Worm (Caenorhabditis elegans) whole organism, L2 larva: ENCODE data around the gene srab-12.

Experiments
- F13H6.1 ChIP-seq: sonication (generic microtip); optimal IDR thresholded peaks from 2 replicates; lab custom pipeline; 2016; ENCODE audit warnings: missing genetic modification characterization, missing compliant biosample characterization
- R02D3.7 ChIP-seq: fragments of 150-350 bp; optimal IDR thresholded peaks from 2 replicates; lab custom pipeline; 2014; ENCODE audit warnings: missing biosample characterization, missing genetic modification characterization
- Y55F3AM.14 ChIP-seq: fragments of 200-800 bp; sonication (Bioruptor generic); optimal IDR thresholded peaks from 2 replicates; lab custom pipeline; 2018; ENCODE audit warnings: mild to moderate bottlenecking, missing genetic modification characterization, missing compliant biosample characterization
- ZK546.5 ChIP-seq: sonication (generic microtip); optimal IDR thresholded peaks from 2 replicates; lab custom pipeline; 2017; ENCODE audit warnings: missing biosample characterization, missing genetic modification characterization
- alr-1 ChIP-seq: fragments of 150-350 bp; optimal IDR thresholded peaks from 2 replicates; lab custom pipeline; 2014; ENCODE audit warnings: missing biosample characterization, missing genetic modification characterization
- aly-2 ChIP-seq: fragments of 150-350 bp; optimal IDR thresholded peaks from 2 replicates; lab custom pipeline; 2014; ENCODE audit warnings: missing biosample characterization, missing genetic modification characterization
- ama-1 ChIP-seq: fragments of 150-350 bp; optimal IDR thresholded peaks from 2 replicates; lab custom pipeline; 2018; ENCODE audit warnings: inconsistent platforms
- ceh-16 ChIP-seq: fragments of 150-350 bp; optimal IDR thresholded peaks from 2 replicates; lab custom pipeline; 2014; ENCODE audit warnings: missing biosample characterization, missing genetic modification characterization
- ceh-82 ChIP-seq: fragments of 150-350 bp; optimal IDR thresholded peaks from 2 replicates; lab custom pipeline; 2014; ENCODE audit warnings: missing biosample characterization, missing genetic modification characterization
- crh-2 ChIP-seq: sonication (generic microtip); optimal IDR thresholded peaks from 2 replicates; lab custom pipeline; 2017; ENCODE audit warnings: missing biosample characterization, missing genetic modification characterization
- dmd-4 ChIP-seq: sonication (generic microtip); optimal IDR thresholded peaks from 2 replicates; lab custom pipeline; 2017; ENCODE audit warnings: missing biosample characterization, missing genetic modification characterization
- egl-27 ChIP-seq: sonication (generic microtip); optimal IDR thresholded peaks from 3 replicates; lab custom pipeline; 2017; ENCODE audit warnings: missing biosample characterization, missing genetic modification reagents, missing genetic modification characterization
- elt-1 ChIP-seq: fragments of 150-350 bp; optimal IDR thresholded peaks from 2 replicates; lab custom pipeline; 2014; ENCODE audit warnings: missing biosample characterization, missing genetic modification characterization
- elt-3 ChIP-seq: sonication (generic microtip); optimal IDR thresholded peaks from 2 replicates; lab custom pipeline; 2017; ENCODE audit warnings: missing biosample characterization, missing genetic modification characterization
- fos-1 ChIP-seq: fragments of 150-350 bp; optimal IDR thresholded peaks from 2 replicates; lab custom pipeline; 2014; ENCODE audit warnings: missing biosample characterization, missing genetic modification characterization
- gmeb-1 ChIP-seq: fragments of 150-350 bp; optimal IDR thresholded peaks from 2 replicates; lab custom pipeline; 2014; ENCODE audit warnings: missing biosample characterization, missing genetic modification characterization
- lin-11 ChIP-seq: fragments of 150-350 bp; sonication (generic microtip); optimal IDR thresholded peaks from 2 replicates; lab custom pipeline; 2014; ENCODE audit warnings: missing biosample characterization, missing genetic modification characterization, inconsistent platforms, mixed read lengths
- lin-39 ChIP-seq: fragments of 150-350 bp; optimal IDR thresholded peaks from 2 replicates; lab custom pipeline; 2014; ENCODE audit warnings: missing biosample characterization, missing genetic modification reagents, missing genetic modification characterization
- lsy-2 ChIP-seq, 2 experiments: fragments of 150-350 bp in 1 of 2; sonication (generic microtip) in 1 of 2; optimal IDR thresholded peaks; 2 replicates each; lab custom pipeline; 2014 to 2017; ENCODE audit warnings: missing biosample characterization in 2 of 2, missing genetic modification characterization in 2 of 2
- mab-5 ChIP-seq: fragments of 150-350 bp; optimal IDR thresholded peaks from 2 replicates; lab custom pipeline; 2014; ENCODE audit warnings: missing biosample characterization, missing genetic modification characterization
- mbf-1 ChIP-seq: sonication (generic microtip); optimal IDR thresholded peaks from 2 replicates; lab custom pipeline; 2017; ENCODE audit warnings: missing biosample characterization, missing genetic modification characterization
- nhr-10 ChIP-seq: sonication (generic microtip); optimal IDR thresholded peaks from 2 replicates; lab custom pipeline; 2017; ENCODE audit warnings: missing biosample characterization, missing genetic modification characterization
- nhr-129 ChIP-seq: fragments of 150-350 bp; optimal IDR thresholded peaks from 2 replicates; lab custom pipeline; 2014; ENCODE audit warnings: missing biosample characterization, missing genetic modification characterization
- nhr-23 ChIP-seq: fragments of 150-350 bp; optimal IDR thresholded peaks from 2 replicates; lab custom pipeline; 2014; ENCODE audit warnings: missing biosample characterization, missing genetic modification reagents, missing genetic modification characterization
- nhr-237 ChIP-seq: fragments of 150-350 bp; optimal IDR thresholded peaks from 2 replicates; lab custom pipeline; 2014; ENCODE audit warnings: missing biosample characterization, missing genetic modification characterization
- nhr-25 ChIP-seq: fragments of 150-350 bp; sonication (generic microtip); optimal IDR thresholded peaks from 3 replicates; lab custom pipeline; 2014; ENCODE audit warnings: missing biosample characterization, missing genetic modification characterization
- peb-1 ChIP-seq: fragments of 150-350 bp; optimal IDR thresholded peaks from 2 replicates; lab custom pipeline; 2014; ENCODE audit warnings: missing biosample characterization, missing genetic modification characterization
- sem-4 ChIP-seq: fragments of 150-350 bp; optimal IDR thresholded peaks from 2 replicates; lab custom pipeline; 2014; ENCODE audit warnings: missing biosample characterization, missing genetic modification reagents, missing genetic modification characterization
- skn-1 ChIP-seq: sonication (generic microtip); optimal IDR thresholded peaks from 2 replicates; lab custom pipeline; 2017; ENCODE audit warnings: missing biosample characterization, missing genetic modification characterization
- sma-3 ChIP-seq: sonication (generic microtip); optimal IDR thresholded peaks from 2 replicates; lab custom pipeline; 2016; ENCODE audit warnings: missing genetic modification reagents, missing genetic modification characterization, missing compliant biosample characterization
- sma-9 ChIP-seq, 2 experiments: fragments of 150-350 bp in 1 of 2; sonication (generic microtip) in 1 of 2; optimal IDR thresholded peaks; 2 replicates each; lab custom pipeline; 2014 to 2016; ENCODE audit warnings: missing genetic modification characterization in 2 of 2, mild to moderate bottlenecking in 1 of 2, missing biosample characterization in 1 of 2, missing compliant biosample characterization in 1 of 2, missing genetic modification reagents in 1 of 2, moderate library complexity in 1 of 2
- unc-55 ChIP-seq: fragments of 150-350 bp; sonication (generic microtip); optimal IDR thresholded peaks from 3 replicates; lab custom pipeline; 2014; ENCODE audit warnings: missing biosample characterization, missing genetic modification reagents, missing genetic modification characterization
- unc-62 ChIP-seq: fragments of 150-350 bp; optimal IDR thresholded peaks from 2 replicates; lab custom pipeline; 2014; ENCODE audit warnings: missing biosample characterization, missing genetic modification reagents, missing genetic modification characterization
- zag-1 ChIP-seq: fragments of 150-350 bp; optimal IDR thresholded peaks from 2 replicates; lab custom pipeline; 2014; ENCODE audit warnings: missing biosample characterization, missing genetic modification characterization
- ztf-1 ChIP-seq: fragments of 200-800 bp; sonication (Bioruptor generic); conservative IDR thresholded peaks from 2 replicates; pipeline ENCODE4 v1.3.6; 2022; ENCODE audit warnings: missing genetic modification characterization, missing compliant biosample characterization
- ztf-11 ChIP-seq: sonication (generic microtip); optimal IDR thresholded peaks from 2 replicates; lab custom pipeline; 2017; ENCODE audit warnings: missing biosample characterization, missing genetic modification characterization

Gene srab-12

DNA sequence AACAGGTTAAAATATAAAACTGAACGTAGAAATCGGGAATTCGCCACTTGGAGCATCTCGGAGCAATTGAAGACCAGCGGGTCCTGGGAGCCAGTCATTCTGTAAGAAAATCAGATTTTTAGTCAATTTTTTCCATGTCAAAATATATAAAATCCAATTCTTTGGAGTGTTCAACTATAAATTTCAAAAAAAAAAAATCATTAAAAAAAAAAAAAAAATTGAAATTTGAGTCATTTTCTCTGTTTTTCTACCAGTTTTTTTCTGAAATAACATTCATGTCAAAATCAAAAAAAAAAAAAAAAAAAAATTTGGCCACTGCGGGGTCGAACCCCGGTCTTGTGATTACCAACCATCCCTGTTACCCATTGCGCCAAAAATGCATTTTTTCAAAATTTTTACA is at the start of gene srab-12:
Gene srab-12 (minus strand): TSS at position 101 of the 400 bp plus-strand sequence.
- TF ChIP-seq nhr-25 (no peak), ceh-82 (tag; lab: Kevin White, UChicago) (no peak), mab-5 (tag; lab: Kevin White, UChicago) (no peak), gmeb-1 (tag; lab: Kevin White, UChicago) (no peak), ceh-16 (tag; lab: Kevin White, UChicago) (no peak), zag-1 (tag; lab: Kevin White, UChicago) (no peak), egl-27 (no peak), R02D3.7 (no peak), fos-1 (tag; lab: Kevin White, UChicago) (no peak), alr-1 (tag; lab: Kevin White, UChicago) (no peak), sem-4 (tag; lab: Kevin White, UChicago) (no peak), lin-11 (tag; lab: Kevin White, UChicago) (no peak), peb-1 (no peak), aly-2 (tag; lab: Kevin White, UChicago) (no peak)

ce11 chrV:17831350-17831749 is 47.9 kb upstream of the srab-12 start, which contains the start of gene srh-303:
Gene srh-303, plus strand, starts transcription at chrV:17831650.
- no peak for TF ChIP-seq ztf-1 (GFP tag; lab: Robert Waterston, UW)
- no peak for TF ChIP-seq egl-27
- no peak for TF ChIP-seq dmd-4 (tag; lab: Kevin White, UChicago)
- no peak for TF ChIP-seq elt-1 (tag; lab: Kevin White, UChicago)
- no peak for TF ChIP-seq nhr-129 (tag; lab: Kevin White, UChicago)
- TF ChIP-seq nhr-10 (tag; lab: Kevin White, UChicago) = no peak
- no peak for TF ChIP-seq gmeb-1 (tag; lab: Kevin White, UChicago)
- no peak for TF ChIP-seq sma-9 (GFP tag; optimal IDR thresholded peaks at IDR 0.05; lab: Kevin White, UChicago)
- TF ChIP-seq sma-9 (tag; optimal IDR thresholded peaks at IDR 0.05; lab: Kevin White, UChicago) = no peak
- TF ChIP-seq unc-55 (GFP tag; lab: Kevin White, UChicago) = no peak
- no peak for TF ChIP-seq nhr-23
- TF ChIP-seq elt-3 (tag; lab: Kevin White, UChicago) = no peak
- no peak for TF ChIP-seq lin-39 (tag; lab: Kevin White, UChicago)
- TF ChIP-seq aly-2 (tag; lab: Kevin White, UChicago) = no peak

DNA sequence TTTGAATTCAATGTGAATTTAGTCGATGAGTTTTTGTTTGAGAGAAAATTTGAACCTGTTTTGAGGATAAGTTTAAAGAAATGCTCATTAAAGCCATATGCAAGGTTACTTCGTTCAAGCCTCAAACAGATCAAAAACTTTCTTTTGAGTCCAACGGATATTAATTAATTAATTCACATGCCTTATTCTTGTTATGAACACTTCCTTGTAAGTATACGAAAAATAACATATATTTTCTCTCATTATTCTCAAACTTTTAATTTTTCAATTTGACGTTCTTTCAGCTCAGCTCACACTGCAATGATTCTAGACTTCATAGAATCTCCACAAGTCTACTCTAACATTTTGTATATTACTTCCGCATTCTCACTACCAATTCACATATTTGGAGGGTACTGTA is 44.9 kb upstream of the srab-12 start, which contains the start of gene srh-304:
Gene srh-304 (plus strand): TSS at position 301 of the 400 bp plus-strand sequence.
- TF ChIP-seq crh-2 (tag; lab: Kevin White, UChicago) (no peak), lin-39 (tag; lab: Kevin White, UChicago) (no peak), nhr-25 (no peak), unc-62 (GFP tag; lab: Kevin White, UChicago) (no peak), ztf-11 (tag; lab: Kevin White, UChicago) (no peak), nhr-237 (no peak), nhr-23 (no peak), nhr-10 (tag; lab: Kevin White, UChicago) (no peak)

DNA sequence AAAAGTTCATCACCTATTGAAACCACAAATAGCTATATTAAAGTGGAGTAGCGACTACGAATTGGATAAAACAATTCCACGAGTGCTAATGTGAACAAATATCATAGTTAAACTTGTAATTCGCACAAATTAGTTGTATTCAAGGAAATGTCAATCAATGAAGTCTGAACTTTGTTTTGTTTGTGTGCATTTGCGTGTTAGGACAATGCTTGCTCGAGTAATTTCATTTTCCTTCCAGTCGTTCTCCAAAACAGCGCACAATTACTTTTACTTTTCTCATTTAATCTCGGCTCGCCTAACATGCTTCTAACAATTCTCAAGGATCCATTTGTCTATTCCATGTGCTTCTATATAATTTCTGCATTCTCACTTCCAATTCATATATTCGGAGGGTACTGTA is 41.2 kb upstream of the srab-12 start, which contains the start of gene srh-301:
Gene srh-301 (plus strand): TSS at position 301 of the 400 bp plus-strand sequence.
- TF ChIP-seq sma-9 (GFP tag; optimal IDR thresholded peaks at IDR 0.05; lab: Kevin White, UChicago) (no peak), sma-9 (tag; optimal IDR thresholded peaks at IDR 0.05; lab: Kevin White, UChicago) (no peak), peb-1 (no peak)

DNA sequence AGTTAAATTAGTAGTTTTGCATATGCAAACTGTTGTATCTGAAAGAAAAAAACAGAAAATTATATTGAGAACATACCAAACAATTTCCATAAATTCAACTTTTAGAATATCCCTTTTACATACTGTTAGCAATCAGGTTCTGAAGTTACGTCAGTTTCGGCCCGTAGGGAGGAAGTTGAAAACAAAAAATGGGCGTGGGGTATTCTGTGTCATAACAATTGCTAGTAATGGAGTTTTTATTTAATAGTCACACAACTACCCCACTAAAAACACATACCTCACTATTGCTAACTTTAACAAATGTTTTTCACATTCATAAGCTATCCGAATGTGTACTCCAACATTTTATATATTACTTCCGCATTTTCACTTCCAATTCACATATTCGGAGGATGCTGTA is 38.4 kb upstream of the srab-12 start, which contains the start of gene srh-300:
Gene srh-300 (plus strand): TSS at position 301 of the 400 bp plus-strand sequence.
- no peak for TF ChIP-seq mbf-1 (tag; lab: Kevin White, UChicago)
- no peak for TF ChIP-seq R02D3.7
- no peak for TF ChIP-seq sem-4 (tag; lab: Kevin White, UChicago)
- no peak for TF ChIP-seq F13H6.1 (tag; lab: Kevin White, UChicago)
- no peak for TF ChIP-seq sma-3 (GFP tag; lab: Kevin White, UChicago)
- TF ChIP-seq ZK546.5 = no peak
- no peak for TF ChIP-seq skn-1 (tag; lab: Kevin White, UChicago)
- TF ChIP-seq crh-2 (tag; lab: Kevin White, UChicago) = no peak
- TF ChIP-seq Y55F3AM.14 = no peak
- TF ChIP-seq ztf-1 (GFP tag; lab: Robert Waterston, UW) = no peak
- TF ChIP-seq lin-39 (tag; lab: Kevin White, UChicago) = no peak
- no peak for TF ChIP-seq lsy-2 (tag; optimal IDR thresholded peaks at IDR 0.05; lab: Kevin White, UChicago)
- no peak for TF ChIP-seq nhr-129 (tag; lab: Kevin White, UChicago)
- no peak for TF ChIP-seq ama-1 (lab: Kevin White, UChicago)
- no peak for TF ChIP-seq elt-1 (tag; lab: Kevin White, UChicago)
- TF ChIP-seq, all 48 proteins: peak for 0
